Worm (Caenorhabditis elegans) whole organism, L2 larva: Measurements from ENCODE around the gene parn-1.

ENCODE experiments used
- C34F6.9 ChIP-seq: fragments of 150-350 bp; optimal IDR thresholded peaks from 2 replicates; lab custom pipeline; 2014; ENCODE audit warnings: missing biosample characterization, missing genetic modification characterization
- F13H6.1 ChIP-seq: sonication (generic microtip); optimal IDR thresholded peaks from 2 replicates; lab custom pipeline; 2016; ENCODE audit warnings: missing genetic modification characterization, missing compliant biosample characterization
- R02D3.7 ChIP-seq: fragments of 150-350 bp; optimal IDR thresholded peaks from 2 replicates; lab custom pipeline; 2014; ENCODE audit warnings: missing biosample characterization, missing genetic modification characterization
- Y55F3AM.14 ChIP-seq: fragments of 200-800 bp; sonication (Bioruptor generic); optimal IDR thresholded peaks from 2 replicates; lab custom pipeline; 2018; ENCODE audit warnings: mild to moderate bottlenecking, missing genetic modification characterization, missing compliant biosample characterization
- ZK546.5 ChIP-seq: sonication (generic microtip); optimal IDR thresholded peaks from 2 replicates; lab custom pipeline; 2017; ENCODE audit warnings: missing biosample characterization, missing genetic modification characterization
- alr-1 ChIP-seq: fragments of 150-350 bp; optimal IDR thresholded peaks from 2 replicates; lab custom pipeline; 2014; ENCODE audit warnings: missing biosample characterization, missing genetic modification characterization
- aly-2 ChIP-seq: fragments of 150-350 bp; optimal IDR thresholded peaks from 2 replicates; lab custom pipeline; 2014; ENCODE audit warnings: missing biosample characterization, missing genetic modification characterization
- ama-1 ChIP-seq: fragments of 150-350 bp; optimal IDR thresholded peaks from 2 replicates; lab custom pipeline; 2018; ENCODE audit warnings: inconsistent platforms
- blmp-1 ChIP-seq: sonication (generic microtip); optimal IDR thresholded peaks from 2 replicates; lab custom pipeline; 2017; ENCODE audit warnings: missing genetic modification characterization, mild to moderate bottlenecking, missing compliant biosample characterization, antibody characterized with exemption, moderate library complexity; ENCODE audit not compliant: insufficient read depth
- ceh-16 ChIP-seq: fragments of 150-350 bp; optimal IDR thresholded peaks from 2 replicates; lab custom pipeline; 2014; ENCODE audit warnings: missing biosample characterization, missing genetic modification characterization
- ceh-82 ChIP-seq: fragments of 150-350 bp; optimal IDR thresholded peaks from 2 replicates; lab custom pipeline; 2014; ENCODE audit warnings: missing biosample characterization, missing genetic modification characterization
- crh-2 ChIP-seq: sonication (generic microtip); optimal IDR thresholded peaks from 2 replicates; lab custom pipeline; 2017; ENCODE audit warnings: missing biosample characterization, missing genetic modification characterization
- dmd-4 ChIP-seq: sonication (generic microtip); optimal IDR thresholded peaks from 2 replicates; lab custom pipeline; 2017; ENCODE audit warnings: missing biosample characterization, missing genetic modification characterization
- egl-27 ChIP-seq: sonication (generic microtip); optimal IDR thresholded peaks from 3 replicates; lab custom pipeline; 2017; ENCODE audit warnings: missing biosample characterization, missing genetic modification reagents, missing genetic modification characterization
- elt-1 ChIP-seq: fragments of 150-350 bp; optimal IDR thresholded peaks from 2 replicates; lab custom pipeline; 2014; ENCODE audit warnings: missing biosample characterization, missing genetic modification characterization
- elt-3 ChIP-seq: sonication (generic microtip); optimal IDR thresholded peaks from 2 replicates; lab custom pipeline; 2017; ENCODE audit warnings: missing biosample characterization, missing genetic modification characterization
- fos-1 ChIP-seq: fragments of 150-350 bp; optimal IDR thresholded peaks from 2 replicates; lab custom pipeline; 2014; ENCODE audit warnings: missing biosample characterization, missing genetic modification characterization
- gmeb-1 ChIP-seq: fragments of 150-350 bp; optimal IDR thresholded peaks from 2 replicates; lab custom pipeline; 2014; ENCODE audit warnings: missing biosample characterization, missing genetic modification characterization
- lin-11 ChIP-seq: fragments of 150-350 bp; sonication (generic microtip); optimal IDR thresholded peaks from 2 replicates; lab custom pipeline; 2014; ENCODE audit warnings: missing biosample characterization, missing genetic modification characterization, inconsistent platforms, mixed read lengths
- lin-13 ChIP-seq: fragments of 150-350 bp; optimal IDR thresholded peaks from 2 replicates; lab custom pipeline; 2014; ENCODE audit warnings: missing biosample characterization, missing genetic modification reagents, missing genetic modification characterization
- lin-39 ChIP-seq: fragments of 150-350 bp; optimal IDR thresholded peaks from 2 replicates; lab custom pipeline; 2014; ENCODE audit warnings: missing biosample characterization, missing genetic modification reagents, missing genetic modification characterization
- lsy-2 ChIP-seq, 2 experiments: fragments of 150-350 bp in 1 of 2; sonication (generic microtip) in 1 of 2; optimal IDR thresholded peaks; 2 replicates each; lab custom pipeline; 2014 to 2017; ENCODE audit warnings: missing biosample characterization in 2 of 2, missing genetic modification characterization in 2 of 2
- mab-5 ChIP-seq: fragments of 150-350 bp; optimal IDR thresholded peaks from 2 replicates; lab custom pipeline; 2014; ENCODE audit warnings: missing biosample characterization, missing genetic modification characterization
- mbf-1 ChIP-seq: sonication (generic microtip); optimal IDR thresholded peaks from 2 replicates; lab custom pipeline; 2017; ENCODE audit warnings: missing biosample characterization, missing genetic modification characterization
- mdl-1 ChIP-seq, 2 experiments: fragments of 150-350 bp in 1 of 2; sonication (generic microtip) in 1 of 2; optimal IDR thresholded peaks; 2 replicates each; lab custom pipeline; 2017; ENCODE audit warnings: missing biosample characterization in 2 of 2, missing genetic modification characterization in 2 of 2
- nhr-10 ChIP-seq: sonication (generic microtip); optimal IDR thresholded peaks from 2 replicates; lab custom pipeline; 2017; ENCODE audit warnings: missing biosample characterization, missing genetic modification characterization
- nhr-11 ChIP-seq: fragments of 150-350 bp; optimal IDR thresholded peaks from 2 replicates; lab custom pipeline; 2014; ENCODE audit warnings: missing biosample characterization, missing genetic modification characterization
- nhr-12 ChIP-seq: fragments of 150-350 bp; optimal IDR thresholded peaks from 2 replicates; lab custom pipeline; 2014; ENCODE audit warnings: missing biosample characterization, missing genetic modification characterization
- nhr-129 ChIP-seq: fragments of 150-350 bp; optimal IDR thresholded peaks from 2 replicates; lab custom pipeline; 2014; ENCODE audit warnings: missing biosample characterization, missing genetic modification characterization
- nhr-21 ChIP-seq: fragments of 150-350 bp; optimal IDR thresholded peaks from 2 replicates; lab custom pipeline; 2014; ENCODE audit warnings: missing biosample characterization, missing genetic modification characterization
- nhr-23 ChIP-seq: fragments of 150-350 bp; optimal IDR thresholded peaks from 2 replicates; lab custom pipeline; 2014; ENCODE audit warnings: missing biosample characterization, missing genetic modification reagents, missing genetic modification characterization
- nhr-237 ChIP-seq: fragments of 150-350 bp; optimal IDR thresholded peaks from 2 replicates; lab custom pipeline; 2014; ENCODE audit warnings: missing biosample characterization, missing genetic modification characterization
- nhr-25 ChIP-seq: fragments of 150-350 bp; sonication (generic microtip); optimal IDR thresholded peaks from 3 replicates; lab custom pipeline; 2014; ENCODE audit warnings: missing biosample characterization, missing genetic modification characterization
- nhr-6 ChIP-seq: fragments of 150-350 bp; optimal IDR thresholded peaks from 2 replicates; lab custom pipeline; 2014; ENCODE audit warnings: missing biosample characterization, missing genetic modification characterization
- nhr-77 ChIP-seq: fragments of 150-350 bp; optimal IDR thresholded peaks from 2 replicates; lab custom pipeline; 2014; ENCODE audit warnings: missing biosample characterization, missing genetic modification characterization
- peb-1 ChIP-seq: fragments of 150-350 bp; optimal IDR thresholded peaks from 2 replicates; lab custom pipeline; 2014; ENCODE audit warnings: missing biosample characterization, missing genetic modification characterization
- sem-4 ChIP-seq: fragments of 150-350 bp; optimal IDR thresholded peaks from 2 replicates; lab custom pipeline; 2014; ENCODE audit warnings: missing biosample characterization, missing genetic modification reagents, missing genetic modification characterization
- skn-1 ChIP-seq: sonication (generic microtip); optimal IDR thresholded peaks from 2 replicates; lab custom pipeline; 2017; ENCODE audit warnings: missing biosample characterization, missing genetic modification characterization
- sma-3 ChIP-seq: sonication (generic microtip); optimal IDR thresholded peaks from 2 replicates; lab custom pipeline; 2016; ENCODE audit warnings: missing genetic modification reagents, missing genetic modification characterization, missing compliant biosample characterization
- sma-9 ChIP-seq, 2 experiments: fragments of 150-350 bp in 1 of 2; sonication (generic microtip) in 1 of 2; optimal IDR thresholded peaks; 2 replicates each; lab custom pipeline; 2014 to 2016; ENCODE audit warnings: missing genetic modification characterization in 2 of 2, mild to moderate bottlenecking in 1 of 2, missing biosample characterization in 1 of 2, missing compliant biosample characterization in 1 of 2, missing genetic modification reagents in 1 of 2, moderate library complexity in 1 of 2
- snpc-4 ChIP-seq: fragments of 150-350 bp; optimal IDR thresholded peaks from 2 replicates; lab custom pipeline; 2014; ENCODE audit warnings: missing biosample characterization, missing genetic modification characterization
- unc-39 ChIP-seq: fragments of 150-350 bp; optimal IDR thresholded peaks from 2 replicates; lab custom pipeline; 2014; ENCODE audit warnings: missing biosample characterization, missing genetic modification characterization
- unc-55 ChIP-seq: fragments of 150-350 bp; sonication (generic microtip); optimal IDR thresholded peaks from 3 replicates; lab custom pipeline; 2014; ENCODE audit warnings: missing biosample characterization, missing genetic modification reagents, missing genetic modification characterization
- unc-62 ChIP-seq: fragments of 150-350 bp; optimal IDR thresholded peaks from 2 replicates; lab custom pipeline; 2014; ENCODE audit warnings: missing biosample characterization, missing genetic modification reagents, missing genetic modification characterization
- zag-1 ChIP-seq: fragments of 150-350 bp; optimal IDR thresholded peaks from 2 replicates; lab custom pipeline; 2014; ENCODE audit warnings: missing biosample characterization, missing genetic modification characterization
- ztf-1 ChIP-seq: fragments of 200-800 bp; sonication (Bioruptor generic); conservative IDR thresholded peaks from 2 replicates; pipeline ENCODE4 v1.3.6; 2022; ENCODE audit warnings: missing genetic modification characterization, missing compliant biosample characterization
- ztf-11 ChIP-seq: sonication (generic microtip); optimal IDR thresholded peaks from 2 replicates; lab custom pipeline; 2017; ENCODE audit warnings: missing biosample characterization, missing genetic modification characterization
- ztf-4 ChIP-seq: fragments of 150-350 bp; optimal IDR thresholded peaks from 2 replicates; lab custom pipeline; 2014; ENCODE audit warnings: missing biosample characterization, missing genetic modification characterization

parn-1 gene

ce11 chrV:12659426-12659825 lies 35.6 kb downstream of the parn-1 start, which contains the start of gene ccch-3:
Gene ccch-3, minus strand, starts transcription at chrV:12659687.
- TF ChIP-seq nhr-10 (no peak), elt-1 (tag; lab: Kevin White, UChicago) (no peak), unc-62 (GFP tag; lab: Kevin White, UChicago) (no peak), R02D3.7 (no peak), nhr-23 (tag; lab: Kevin White, UChicago) (no peak), zag-1 (tag; lab: Kevin White, UChicago) (no peak), ceh-16 (no peak), F13H6.1 (tag; lab: Kevin White, UChicago) (peak; percentile 27), lin-13 (GFP tag; lab: Kevin White, UChicago) (peak; percentile 59), mab-5 (tag; lab: Kevin White, UChicago) (no peak), unc-39 (no peak), sem-4 (peak; percentile 34), Y55F3AM.14 (no peak), unc-55 (GFP tag; lab: Kevin White, UChicago) (peak; percentile 83), mdl-1 (tag; optimal IDR thresholded peaks at IDR 0.05; lab: Kevin White, UChicago) (no peak), lin-39 (tag; lab: Kevin White, UChicago) (no peak), mbf-1 (tag; lab: Kevin White, UChicago) (no peak), nhr-21 (tag; lab: Kevin White, UChicago) (peak; percentile 43), lin-11 (tag; lab: Kevin White, UChicago) (no peak), C34F6.9 (peak; percentile 67), ztf-11 (no peak), aly-2 (tag; lab: Kevin White, UChicago) (no peak), sma-3 (GFP tag; lab: Kevin White, UChicago) (peak; percentile 72), dmd-4 (tag; lab: Kevin White, UChicago) (no peak), ceh-82 (no peak), ztf-1 (GFP tag; lab: Robert Waterston, UW) (no peak), snpc-4 (tag; lab: Kevin White, UChicago) (peak; percentile 51), blmp-1 (no peak), crh-2 (tag; lab: Kevin White, UChicago) (peak; percentile 82), nhr-6 (tag; lab: Kevin White, UChicago) (no peak), nhr-25 (tag; lab: Kevin White, UChicago) (peak; percentile 81), ZK546.5 (tag; lab: Kevin White, UChicago) (no peak), nhr-237 (tag; lab: Kevin White, UChicago) (no peak), ama-1 (lab: Kevin White, UChicago) (no peak), gmeb-1 (tag; lab: Kevin White, UChicago) (peak; percentile 75), alr-1 (tag; lab: Kevin White, UChicago) (no peak), egl-27 (tag; lab: Kevin White, UChicago) (peak; percentile 56), nhr-77 (tag; lab: Kevin White, UChicago) (no peak), fos-1 (peak; percentile 24), elt-3 (tag; lab: Kevin White, UChicago) (no peak), nhr-129 (tag; lab: Kevin White, UChicago) (peak; percentile 69), nhr-12 (tag; lab: Kevin White, UChicago) (no peak), skn-1 (tag; lab: Kevin White, UChicago) (no peak), nhr-11 (tag; lab: Kevin White, UChicago) (no peak), peb-1 (tag; lab: Kevin White, UChicago) (no peak), ztf-4 (tag; lab: Kevin White, UChicago) (peak; percentile 1), sma-9 (GFP tag; optimal IDR thresholded peaks at IDR 0.05; lab: Kevin White, UChicago) (peak; percentile 85), sma-9 (tag; optimal IDR thresholded peaks at IDR 0.05; lab: Kevin White, UChicago) (no peak), lsy-2 (tag; optimal IDR thresholded peaks at IDR 0.05; lab: Kevin White, UChicago) (peak; percentile 36 to 87)
